Fruit fly (Drosophila melanogaster): ENCODE measurements around the gene ndl.

ndl gene

DNA sequence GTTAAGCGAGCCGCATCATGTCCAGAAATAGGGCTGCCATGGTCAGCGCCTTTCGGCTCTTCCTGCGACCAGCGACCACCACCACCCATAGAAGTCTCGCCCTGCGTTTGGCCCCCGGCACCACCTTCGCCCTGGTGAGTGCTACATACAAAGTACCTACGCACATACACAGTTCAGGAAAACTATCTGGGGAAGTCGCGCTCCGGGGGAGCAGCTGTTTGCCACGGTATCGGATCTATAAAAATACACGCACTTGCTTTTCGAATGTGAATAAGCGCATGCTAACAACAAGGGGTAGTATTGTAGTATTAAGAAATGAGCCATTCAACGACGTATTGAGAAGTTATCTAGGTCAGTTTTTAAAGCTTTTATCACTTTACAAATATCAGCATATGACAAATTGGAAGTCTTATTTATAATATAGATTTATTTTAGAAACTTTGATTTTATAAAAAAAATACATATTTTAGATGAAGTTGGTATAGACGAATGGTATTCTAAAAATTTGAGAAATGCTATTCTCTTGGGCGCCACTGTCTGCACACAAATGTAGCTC is 51.3 kb downstream of the ndl start (continued):
- TF ChIP-seq seq (GFP tag; IDR thresholded peaks at IDR 0.05) (peak; percentile 34; the same call in 1 of the 2 replicates), CG11723 (GFP tag; optimal IDR thresholded peaks at IDR 0.05) (peak; percentile 47), sr (GFP tag; IDR thresholded peaks at IDR 0.05) (no peak), CG4328 (GFP tag; optimal IDR thresholded peaks at IDR 0.05) (no peak), CG42726 (GFP tag; IDR thresholded peaks at IDR 0.05; ENCODE audit: partially characterized antibody) (no peak), CG17359 (tag; optimal IDR thresholded peaks at IDR 0.05) (peak; percentile 37), Hr3 (GFP tag; optimal IDR thresholded peaks at IDR 0.05) (peak; percentile 54), dm (GFP tag; optimal IDR thresholded peaks at IDR 0.05) (no peak), Chrac-16 (GFP tag; optimal IDR thresholded peaks at IDR 0.05) (peak; percentile 12), Stat92E (GFP tag; optimal IDR thresholded peaks at IDR 0.05) (no peak), salm (tag; optimal IDR thresholded peaks at IDR 0.05) (peak; percentile 44), pb (GFP tag; optimal IDR thresholded peaks at IDR 0.05) (no peak), ash1 (GFP tag; optimal IDR thresholded peaks at IDR 0.05) (no peak), CG3407 (GFP tag; optimal IDR thresholded peaks at IDR 0.05) (no peak), CG9876 (GFP tag; optimal IDR thresholded peaks at IDR 0.05) (no peak), NC2β (GFP tag; optimal IDR thresholded peaks at IDR 0.05) (no peak), CG2129 (GFP tag; IDR thresholded peaks at IDR 0.05; ENCODE audit: partially characterized antibody) (no peak), CHES-1-like (GFP tag; optimal IDR thresholded peaks at IDR 0.05) (no peak), CG17612 (GFP tag; IDR thresholded peaks at IDR 0.05) (no peak), CG2116 (GFP tag; optimal IDR thresholded peaks at IDR 0.05) (peak; percentile 1), Mes4 (GFP tag; optimal IDR thresholded peaks at IDR 0.05) (no peak), dati (GFP tag; IDR thresholded peaks at IDR 0.05) (no peak), CG6272 (GFP tag; IDR thresholded peaks at IDR 0.05) (no peak), CG11456 (GFP tag; IDR thresholded peaks at IDR 0.05) (no peak), disco-r (GFP tag; optimal IDR thresholded peaks at IDR 0.05) (no peak), CG9609 (GFP tag; optimal IDR thresholded peaks at IDR 0.05) (no peak), CG14050 (GFP tag; IDR thresholded peaks at IDR 0.05) (peak; percentile 47; the same call in 1 of the 3 replicates), sug (tag; optimal IDR thresholded peaks at IDR 0.05) (peak; percentile 14), amos (GFP tag; IDR thresholded peaks at IDR 0.05; ENCODE audit: partially characterized antibody) (no peak), Nf-YB (GFP tag; optimal IDR thresholded peaks at IDR 0.05) (peak; percentile 45), Lim3 (GFP tag; IDR thresholded peaks at IDR 0.05) (no peak), CG1024 (GFP tag; IDR thresholded peaks at IDR 0.05) (no peak), z (GFP tag; IDR thresholded peaks at IDR 0.05) (no peak), ERR (GFP tag; optimal IDR thresholded peaks at IDR 0.05) (no peak), ato (GFP tag; IDR thresholded peaks at IDR 0.05; ENCODE audit: partially characterized antibody) (no peak), CG8388 (GFP tag; optimal IDR thresholded peaks at IDR 0.05) (peak; percentile 63), CG16779 (GFP tag; IDR thresholded peaks at IDR 0.05) (no peak), CG6175 (GFP tag; IDR thresholded peaks at IDR 0.05) (0 out of 3 replicates have a peak, but pooled peaks have one; percentile 13), usp (GFP tag; optimal IDR thresholded peaks at IDR 0.05) (no peak), Ada2b (GFP tag; IDR thresholded peaks at IDR 0.05) (peak; percentile 48; the same call in 1 of the 2 replicates), CG13424 (tag; optimal IDR thresholded peaks at IDR 0.05) (peak; percentile 65), CG12219 (GFP tag; optimal IDR thresholded peaks at IDR 0.05) (no peak), eve (GFP tag; optimal IDR thresholded peaks at IDR 0.05) (no peak), schlank (tag; optimal IDR thresholded peaks at IDR 0.05) (no peak), Myb (GFP tag; optimal IDR thresholded peaks at IDR 0.05) (no peak), bab2 (GFP tag; optimal IDR thresholded peaks at IDR 0.05) (no peak), CG2199 (GFP tag; IDR thresholded peaks at IDR 0.05) (0 out of 3 replicates have a peak, but pooled peaks have one; percentile 48), Pdp1 (GFP tag; optimal IDR thresholded peaks at IDR 0.05) (no peak), CG12104 (GFP tag; optimal IDR thresholded peaks at IDR 0.05) (peak; percentile 17), caup (GFP tag; optimal IDR thresholded peaks at IDR 0.05; ENCODE audit: severe bottlenecking) (peak; percentile 3), CG8765 (GFP tag; IDR thresholded peaks at IDR 0.05) (no peak)

All from whole organism, embryonic.